Worm (Caenorhabditis elegans): ENCODE measurements around the gene nhr-173.

nhr-173 gene

DNA sequence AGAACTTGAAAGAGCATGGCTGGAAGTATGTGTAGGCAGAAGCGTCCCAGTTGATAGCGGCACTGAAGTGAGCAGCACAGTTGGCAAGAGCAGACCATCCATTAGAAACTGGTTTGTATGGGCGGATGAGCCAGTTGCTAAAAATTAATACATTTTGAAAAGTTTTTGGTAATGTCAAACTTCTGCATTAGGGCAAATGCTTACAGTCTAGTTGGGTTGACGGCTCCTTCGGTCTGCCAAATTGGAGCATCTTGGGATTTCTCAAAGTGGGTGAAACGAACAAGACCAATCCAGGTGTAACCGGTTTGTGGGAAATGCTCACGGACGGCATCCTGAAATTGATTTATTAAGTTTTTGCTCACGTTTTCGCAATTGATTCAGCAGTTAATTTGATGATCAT lies 37.7 kb upstream of the nhr-173 start:
- no peak for TF ChIP-seq sma-3 (GFP tag; optimal IDR thresholded peaks at IDR 0.05)
- TF ChIP-seq C34F6.9 (tag; optimal IDR thresholded peaks at IDR 0.05), result no peak
- TF ChIP-seq unc-62 (GFP tag; optimal IDR thresholded peaks at IDR 0.05), result no peak
- TF ChIP-seq nhr-11 (tag; optimal IDR thresholded peaks at IDR 0.05), result no peak
- no peak for TF ChIP-seq nhr-25 (tag; optimal IDR thresholded peaks at IDR 0.05)
- no peak for TF ChIP-seq sma-9 (GFP tag; optimal IDR thresholded peaks at IDR 0.05)
- no peak for TF ChIP-seq sma-9 (tag; optimal IDR thresholded peaks at IDR 0.05)
- TF ChIP-seq nhr-6 (tag; optimal IDR thresholded peaks at IDR 0.05), result no peak
- TF ChIP-seq lin-13 (GFP tag; optimal IDR thresholded peaks at IDR 0.05), result no peak
- no peak for TF ChIP-seq lsy-2 (tag; optimal IDR thresholded peaks at IDR 0.05)
- no peak for TF ChIP-seq egl-27 (tag; optimal IDR thresholded peaks at IDR 0.05)
- no peak for TF ChIP-seq F13H6.1 (tag; optimal IDR thresholded peaks at IDR 0.05)
- no peak for TF ChIP-seq dmd-4 (tag; optimal IDR thresholded peaks at IDR 0.05)
- TF ChIP-seq ZK546.5 (tag; optimal IDR thresholded peaks at IDR 0.05), result no peak
- no peak for TF ChIP-seq alr-1 (tag; optimal IDR thresholded peaks at IDR 0.05)
- TF ChIP-seq skn-1 (tag; optimal IDR thresholded peaks at IDR 0.05), result no peak
- TF ChIP-seq elt-3 (tag; optimal IDR thresholded peaks at IDR 0.05), result no peak
- no peak for TF ChIP-seq nhr-129 (tag; optimal IDR thresholded peaks at IDR 0.05)
- no peak for TF ChIP-seq ceh-82 (tag; optimal IDR thresholded peaks at IDR 0.05)
- no peak for TF ChIP-seq mbf-1 (tag; optimal IDR thresholded peaks at IDR 0.05)
- TF ChIP-seq ztf-11 (tag; optimal IDR thresholded peaks at IDR 0.05), result no peak

DNA sequence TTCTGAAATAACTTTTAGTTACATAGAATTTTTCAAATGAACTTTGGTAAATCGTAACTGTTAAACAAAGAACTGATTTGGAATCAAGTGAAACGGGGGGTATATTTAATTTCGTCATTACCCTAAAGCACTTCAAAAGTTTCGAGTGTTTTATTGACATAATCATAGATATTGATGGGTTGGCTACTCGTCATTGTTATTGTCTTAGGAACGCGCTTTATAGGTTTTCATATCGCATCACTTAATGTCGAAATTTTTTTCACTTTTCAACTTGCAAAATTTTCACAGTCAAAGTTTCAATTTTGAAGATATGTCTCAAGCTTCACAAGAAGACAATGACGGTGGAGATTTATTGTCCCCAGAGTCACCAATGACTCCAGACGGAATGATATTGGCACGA lies 36.6 kb upstream of the nhr-173 start, which contains the start of gene kqt-1:
TSS of gene kqt-1 (plus strand) at position 301 of the 400 bp plus-strand sequence.
- TF ChIP-seq unc-39 (tag; optimal IDR thresholded peaks at IDR 0.05) (no peak), lin-13 (GFP tag; optimal IDR thresholded peaks at IDR 0.05) (no peak), F13H6.1 (tag; optimal IDR thresholded peaks at IDR 0.05) (no peak), nhr-11 (tag; optimal IDR thresholded peaks at IDR 0.05) (no peak), ZK546.5 (tag; optimal IDR thresholded peaks at IDR 0.05) (no peak), nhr-237 (tag; optimal IDR thresholded peaks at IDR 0.05) (no peak), nhr-12 (tag; optimal IDR thresholded peaks at IDR 0.05) (no peak), lin-39 (tag; optimal IDR thresholded peaks at IDR 0.05) (no peak), unc-55 (GFP tag; optimal IDR thresholded peaks at IDR 0.05) (no peak), nhr-77 (tag; optimal IDR thresholded peaks at IDR 0.05) (no peak), alr-1 (tag; optimal IDR thresholded peaks at IDR 0.05) (no peak)

DNA sequence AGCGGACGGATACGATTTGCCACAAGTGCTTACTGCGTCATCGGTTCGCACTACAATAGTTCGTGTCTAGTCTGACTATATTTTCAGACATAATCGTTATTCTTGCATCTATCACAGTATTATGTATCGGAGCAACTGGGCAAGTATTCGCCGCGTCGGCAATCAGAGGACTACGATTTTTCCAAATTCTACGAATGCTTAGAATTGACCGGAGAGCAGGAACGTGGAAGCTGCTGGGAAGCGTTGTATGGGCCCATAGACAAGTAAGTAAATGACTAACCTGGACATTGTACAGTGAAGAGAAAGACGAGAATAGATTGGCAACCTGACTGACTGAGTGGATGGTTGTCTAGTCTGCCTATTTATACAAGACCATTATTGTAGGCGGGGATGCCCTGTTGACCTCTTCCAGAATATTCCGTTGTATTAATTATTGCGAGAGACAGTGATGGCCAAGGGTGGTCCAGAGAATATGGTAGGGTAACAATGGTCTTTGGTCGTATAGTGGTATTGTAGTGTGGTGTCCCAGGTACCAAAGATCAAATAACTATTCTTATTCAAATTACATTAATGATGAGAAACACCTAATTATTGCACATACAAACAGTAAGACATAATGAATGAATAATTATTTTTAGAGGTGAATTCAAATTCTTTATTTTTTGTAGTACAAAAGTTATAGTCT lies 32.6 kb upstream of the nhr-173 start, which contains the start of gene clec-266:
TSS of gene clec-266 (minus strand) at position 364 of the 685 bp plus-strand sequence.
- TF ChIP-seq blmp-1 (tag; optimal IDR thresholded peaks at IDR 0.05; ENCODE audit: insufficient read depth), result no peak
- TF ChIP-seq R02D3.7 (tag; optimal IDR thresholded peaks at IDR 0.05), result no peak
- TF ChIP-seq aly-2 (tag; optimal IDR thresholded peaks at IDR 0.05), result no peak
- no peak for TF ChIP-seq fos-1 (tag; optimal IDR thresholded peaks at IDR 0.05)
- no peak for TF ChIP-seq gmeb-1 (tag; optimal IDR thresholded peaks at IDR 0.05)

DNA sequence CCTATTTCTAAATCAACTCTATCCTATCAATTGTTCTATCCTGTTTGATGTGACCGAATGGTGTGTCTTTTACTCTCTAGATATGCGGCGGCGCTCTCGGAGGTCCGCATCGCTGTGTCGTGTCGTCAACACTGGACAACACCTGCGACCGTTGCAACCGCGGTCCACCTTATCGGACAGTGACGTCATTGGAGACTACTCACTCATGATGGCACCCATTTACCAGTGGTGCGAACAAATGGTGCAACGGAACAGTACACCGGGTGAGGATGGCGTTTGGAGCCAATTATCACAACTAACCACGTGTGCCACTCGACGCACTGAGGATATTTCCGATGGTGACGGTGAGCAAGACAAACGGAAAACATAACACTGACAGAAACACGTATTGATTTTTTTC lies 30.1 kb upstream of the nhr-173 start:
- TF ChIP-seq F13H6.1 (tag; optimal IDR thresholded peaks at IDR 0.05), result no peak
- no peak for TF ChIP-seq Y55F3AM.14 (GFP tag; optimal IDR thresholded peaks at IDR 0.05)
- no peak for TF ChIP-seq mbf-1 (tag; optimal IDR thresholded peaks at IDR 0.05)
- TF ChIP-seq R02D3.7 (tag; optimal IDR thresholded peaks at IDR 0.05), result no peak
- no peak for TF ChIP-seq snpc-4 (tag; optimal IDR thresholded peaks at IDR 0.05)
- no peak for TF ChIP-seq mab-5 (tag; optimal IDR thresholded peaks at IDR 0.05)

DNA sequence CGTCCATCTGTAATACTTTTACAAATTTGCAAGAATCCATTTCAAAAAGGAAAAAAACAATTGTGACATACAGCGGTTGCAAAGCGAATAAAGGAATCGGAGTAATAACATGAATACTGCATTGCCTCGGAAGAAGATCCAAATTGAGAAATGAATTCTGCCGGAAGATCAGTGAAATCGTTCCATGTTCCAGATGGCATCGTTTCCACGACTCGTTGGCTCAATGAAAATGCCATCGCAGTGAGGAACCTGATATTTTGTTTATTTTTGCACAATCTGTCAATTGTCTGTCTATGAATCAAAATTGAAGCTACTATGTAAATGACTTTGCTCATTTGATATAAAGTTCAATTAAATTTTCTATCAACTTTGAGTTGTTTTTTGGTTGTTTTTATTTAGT lies 24.7 kb upstream of the nhr-173 start:
- no peak for TF ChIP-seq alr-1 (tag; optimal IDR thresholded peaks at IDR 0.05)
- TF ChIP-seq lin-39 (tag; optimal IDR thresholded peaks at IDR 0.05), result no peak
- no peak for TF ChIP-seq unc-55 (GFP tag; optimal IDR thresholded peaks at IDR 0.05)
- no peak for TF ChIP-seq lin-13 (GFP tag; optimal IDR thresholded peaks at IDR 0.05)
- TF ChIP-seq F13H6.1 (tag; optimal IDR thresholded peaks at IDR 0.05), result no peak
- no peak for TF ChIP-seq skn-1 (tag; optimal IDR thresholded peaks at IDR 0.05)
- no peak for TF ChIP-seq elt-3 (tag; optimal IDR thresholded peaks at IDR 0.05)
- TF ChIP-seq sma-9 (GFP tag; optimal IDR thresholded peaks at IDR 0.05), result no peak
- no peak for TF ChIP-seq sma-9 (tag; optimal IDR thresholded peaks at IDR 0.05)
